Worm (Caenorhabditis elegans) whole organism, midembryonic: Measurements from ENCODE around the gene C06E7.4.

Experiments used
- cog-1 ChIP-seq: sonication (generic microtip); optimal IDR thresholded peaks from 2 replicates; lab custom pipeline; 2016; ENCODE audit warnings: missing genetic modification characterization, missing compliant biosample characterization
- klf-2 ChIP-seq: fragments of 200-800 bp; sonication (Bioruptor generic); conservative IDR thresholded peaks from 2 replicates; pipeline ENCODE4 v1.3.6; 2022; ENCODE audit warnings: missing genetic modification reagents, missing genetic modification characterization, missing compliant biosample characterization
- med-1 ChIP-seq: sonication (generic microtip); optimal IDR thresholded peaks from 2 replicates; lab custom pipeline; 2017; ENCODE audit warnings: missing genetic modification characterization, mild to moderate bottlenecking, missing compliant biosample characterization, antibody characterized with exemption, missing genetic modification reagents; ENCODE audit not compliant: insufficient read depth
- tab-1 ChIP-seq: fragments of 200-800 bp; sonication (Bioruptor generic); IDR thresholded peaks from 2 replicates; pipeline ENCODE4 v1.3.6; 2022; ENCODE audit warnings: missing genetic modification characterization, missing compliant biosample characterization
- ztf-29 ChIP-seq: fragments of 200-800 bp; sonication (Bioruptor generic); IDR thresholded peaks from 2 replicates; pipeline ENCODE4 v1.3.6; 2022; ENCODE audit warnings: missing genetic modification reagents, missing genetic modification characterization, missing compliant biosample characterization

DNA sequence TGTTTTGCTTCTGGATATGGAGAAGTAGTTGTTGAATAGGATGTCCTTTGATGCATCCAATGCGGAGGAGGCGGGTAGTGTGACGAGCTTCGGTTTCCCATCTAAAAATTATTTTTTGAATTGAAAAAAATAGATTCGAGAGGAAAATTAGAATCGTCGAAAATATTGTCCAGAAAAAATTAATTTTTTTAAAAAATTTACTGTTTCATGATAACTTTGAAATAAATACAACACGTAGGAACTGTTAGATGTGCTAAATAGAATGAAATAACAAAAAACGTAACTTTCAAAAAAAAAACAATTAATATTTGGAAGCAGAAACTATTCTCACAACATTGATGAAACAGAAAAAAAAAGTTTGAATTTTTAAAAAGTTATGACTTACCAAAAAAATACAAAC lies at the start of gene C06E7.4:
- TF ChIP-seq klf-2 (GFP tag; lab: Robert Waterston, UW) (no peak), med-1 (GFP tag; lab: Kevin White, UChicago) (no peak), ztf-29 (GFP tag; lab: Robert Waterston, UW) (no peak), cog-1 (tag; lab: Kevin White, UChicago) (no peak), tab-1 (GFP tag; lab: Robert Waterston, UW) (no peak)
